Worm (Caenorhabditis elegans): ENCODE results near the gene B0250.7.

ce11 chrV:20457155-20457554 is 18.7 kb downstream of the B0250.7 start:
- no peak for TF ChIP-seq scrt-1 (GFP tag; IDR thresholded peaks at IDR 0.05)
- TF ChIP-seq ceh-36 (tag; optimal IDR thresholded peaks at IDR 0.05) = no peak
- no peak for TF ChIP-seq ama-1 (optimal IDR thresholded peaks at IDR 0.05)
- no peak for TF ChIP-seq aly-1 (tag; optimal IDR thresholded peaks at IDR 0.05)
